Worm (Caenorhabditis elegans): Measurements from ENCODE around the gene npr-2.

The npr-2 gene

ce11 chrIV:9537500-9537899 lies 42.4 kb downstream of the npr-2 start:
- TF ChIP-seq F16B12.6 (tag; optimal IDR thresholded peaks at IDR 0.05), result no peak
- TF ChIP-seq elt-2 (tag; optimal IDR thresholded peaks at IDR 0.05), result peak; percentile 39
- no peak for TF ChIP-seq nhr-19 (GFP tag; conservative IDR thresholded peaks at IDR 0.05)
- TF ChIP-seq unc-62 (GFP tag; optimal IDR thresholded peaks at IDR 0.05), result no peak

ce11 chrIV:9536124-9536523 lies 43.8 kb downstream of the npr-2 start:
- no peak for TF ChIP-seq unc-130 (tag; optimal IDR thresholded peaks at IDR 0.05)
- no peak for TF ChIP-seq lin-15B (tag; optimal IDR thresholded peaks at IDR 0.05)
- TF ChIP-seq blmp-1 (tag; optimal IDR thresholded peaks at IDR 0.05), result peak; percentile 22
- TF ChIP-seq nhr-20 (tag; optimal IDR thresholded peaks at IDR 0.05), result peak; percentile 16
- no peak for TF ChIP-seq lir-3 (tag; optimal IDR thresholded peaks at IDR 0.05; ENCODE audit: poor library complexity)
- TF ChIP-seq lin-14 (GFP tag; optimal IDR thresholded peaks at IDR 0.05), result peak; percentile 19
- peak; percentile 82 for TF ChIP-seq nhr-85 (tag)

ce11 chrIV:9535105-9535504 lies 44.8 kb downstream of the npr-2 start:
- TF ChIP-seq mep-1 (tag; optimal IDR thresholded peaks at IDR 0.05) (no peak), nhr-85 (tag) (peak; percentile 76), mef-2 (tag; optimal IDR thresholded peaks at IDR 0.05) (no peak), Y116A8C.19 (tag; optimal IDR thresholded peaks at IDR 0.05; ENCODE audit: borderline replicate concordance) (no peak), nhr-20 (tag; optimal IDR thresholded peaks at IDR 0.05) (peak; percentile 63), mdl-1 (tag; optimal IDR thresholded peaks at IDR 0.05) (no peak), dsc-1 (tag; optimal IDR thresholded peaks at IDR 0.05) (no peak), nhr-19 (GFP tag; conservative IDR thresholded peaks at IDR 0.05) (peak; percentile 28), elt-2 (tag; optimal IDR thresholded peaks at IDR 0.05) (no peak), C04F5.9 (tag; optimal IDR thresholded peaks at IDR 0.05) (no peak), pax-3 (tag; optimal IDR thresholded peaks at IDR 0.05) (no peak), jun-1 (tag; optimal IDR thresholded peaks at IDR 0.05) (no peak), zip-4 (GFP tag; optimal IDR thresholded peaks at IDR 0.05) (no peak), nhr-28 (tag; optimal IDR thresholded peaks at IDR 0.05) (no peak), ztf-4 (tag; optimal IDR thresholded peaks at IDR 0.05) (no peak), sptf-1 (tag; optimal IDR thresholded peaks at IDR 0.05) (no peak), nhr-84 (tag; optimal IDR thresholded peaks at IDR 0.05) (no peak), lin-35 (GFP tag; optimal IDR thresholded peaks at IDR 0.05) (peak in 1 of 2 experiments; percentile 20), lsy-2 (tag; optimal IDR thresholded peaks at IDR 0.05) (no peak), nhr-71 (tag; optimal IDR thresholded peaks at IDR 0.05) (peak; percentile 55), ceh-8 (GFP tag; optimal IDR thresholded peaks at IDR 0.05) (no peak), snu-23 (GFP tag; optimal IDR thresholded peaks at IDR 0.05) (peak; percentile 58), nhr-90 (tag; optimal IDR thresholded peaks at IDR 0.05; ENCODE audit: poor library complexity) (peak; percentile 39), sox-4 (tag; optimal IDR thresholded peaks at IDR 0.05) (no peak), unc-30 (tag; optimal IDR thresholded peaks at IDR 0.05) (no peak), tbx-2 (tag; optimal IDR thresholded peaks at IDR 0.05) (peak; percentile 30), lin-14 (GFP tag; optimal IDR thresholded peaks at IDR 0.05) (peak; percentile 47), elt-3 (tag; optimal IDR thresholded peaks at IDR 0.05) (peak in 5 of 6 experiments; percentile 46 to 81 (median 76)), blmp-1 (tag; optimal IDR thresholded peaks at IDR 0.05) (peak; percentile 76), fkh-8 (tag; optimal IDR thresholded peaks at IDR 0.05) (no peak)

- peak; percentile 63 for TF ChIP-seq lin-13 (GFP tag; optimal IDR thresholded peaks at IDR 0.05)
- TF ChIP-seq grh-1 (GFP tag; IDR thresholded peaks at IDR 0.05), result peak; percentile 63; the same call in 1 of the 2 replicates
- peak; percentile 37 for TF ChIP-seq snpc-4 (tag; optimal IDR thresholded peaks at IDR 0.05)
- peak in 2 of 6 experiments; percentile 57 to 82 for TF ChIP-seq elt-3 (tag; optimal IDR thresholded peaks at IDR 0.05)
- no peak for TF ChIP-seq egl-13 (tag; optimal IDR thresholded peaks at IDR 0.05)
- peak; percentile 82 for TF ChIP-seq nhr-71 (tag; optimal IDR thresholded peaks at IDR 0.05)
- peak; percentile 96 for TF ChIP-seq nhr-85 (tag)
- peak; percentile 86 for TF ChIP-seq nhr-90 (tag; optimal IDR thresholded peaks at IDR 0.05; ENCODE audit: poor library complexity)
- no peak for TF ChIP-seq C34B4.2 (tag; optimal IDR thresholded peaks at IDR 0.05)
- peak; percentile 90 for TF ChIP-seq nhr-20 (tag; optimal IDR thresholded peaks at IDR 0.05)
- TF ChIP-seq sptf-1 (tag; optimal IDR thresholded peaks at IDR 0.05), result no peak
- TF ChIP-seq dpl-1 (GFP tag; optimal IDR thresholded peaks at IDR 0.05), result peak; percentile 45 to 52 (median 49)
- TF ChIP-seq rnt-1 (tag; optimal IDR thresholded peaks at IDR 0.05), result peak; percentile 26
- TF ChIP-seq lsy-2 (tag; optimal IDR thresholded peaks at IDR 0.05), result peak; percentile 66 to 68
- TF ChIP-seq lin-35 (GFP tag; optimal IDR thresholded peaks at IDR 0.05), result peak; percentile 9 to 66
- TF ChIP-seq lir-3 (tag; optimal IDR thresholded peaks at IDR 0.05; ENCODE audit: poor library complexity), result peak; percentile 15
- TF ChIP-seq xbp-1 (tag; optimal IDR thresholded peaks at IDR 0.05), result peak; percentile 59
- TF ChIP-seq zag-1 (tag; optimal IDR thresholded peaks at IDR 0.05), result no peak
- peak in 1 of 2 experiments; percentile 71 for TF ChIP-seq mdl-1 (tag; optimal IDR thresholded peaks at IDR 0.05)
- TF ChIP-seq nhr-47 (tag; optimal IDR thresholded peaks at IDR 0.05), result peak; percentile 62
- peak; percentile 53 for TF ChIP-seq nhr-237 (tag; optimal IDR thresholded peaks at IDR 0.05)
- TF ChIP-seq unc-130 (tag; optimal IDR thresholded peaks at IDR 0.05), result peak; percentile 21
Measured at ce11 chrIV:9534342-9534741, 45.6 kb downstream of the npr-2 start.
